Worm (Caenorhabditis elegans): ENCODE results near the gene ntl-3.
"Not testable (repeated sequence)": the region's sequence is repeated elsewhere in the genome, so short reads cannot be mapped to it uniquely, and the experiment has no call there.

- TF ChIP-seq skn-1 (tag; optimal IDR thresholded peaks at IDR 0.05) (peak; percentile 40), nhr-76 (tag; optimal IDR thresholded peaks at IDR 0.05) (peak; percentile 11), fos-1 (tag; optimal IDR thresholded peaks at IDR 0.05) (peak; percentile 62), lsy-2 (tag; optimal IDR thresholded peaks at IDR 0.05) (peak; percentile 52 to 76), F16B12.6 (tag; optimal IDR thresholded peaks at IDR 0.05) (peak; percentile 53)
- TF ChIP-seq ama-1 (optimal IDR thresholded peaks at IDR 0.05); lin-15B (tag; optimal IDR thresholded peaks at IDR 0.05); nhr-237 (tag; optimal IDR thresholded peaks at IDR 0.05); pqm-1 (tag; optimal IDR thresholded peaks at IDR 0.05): not testable (repeated sequence)
These were observed 53.7 kb downstream of the ntl-3 start, which contains the start of gene C24H11.2 for ce11 chrIII:11792295-11793256.

Data from whole organism, L1 larva.